Fruit fly (Drosophila melanogaster) whole organism, embryonic: Measurements from ENCODE around the gene CG9150.

ENCODE experiments used
- Bgb ChIP-seq: fragments of 200-800 bp; sonication (Bioruptor generic); IDR thresholded peaks from 2 replicates; pipeline ENCODE4 v1.3.6; 2022; ENCODE audit warnings: missing biosample characterization, missing genetic modification characterization; ENCODE audit not compliant: partially characterized antibody
- CG10543 ChIP-seq: fragments of 200-800 bp; sonication (Bioruptor generic); optimal IDR thresholded peaks from 3 replicates; lab custom pipeline; 2017; ENCODE audit warnings: missing biosample characterization, mild to moderate bottlenecking, missing genetic modification characterization, moderate library complexity
- CG14050 ChIP-seq: fragments of 200-800 bp; sonication (Bioruptor generic); IDR thresholded peaks from 3 replicates; pipeline ENCODE4 v1.3.6; 2022; ENCODE audit warnings: missing biosample characterization, missing genetic modification characterization
- CG14441 ChIP-seq: fragments of 200-800 bp; sonication (Bioruptor generic); IDR thresholded peaks from 2 replicates; pipeline ENCODE4 v1.3.6; 2022; ENCODE audit warnings: missing biosample characterization, missing genetic modification characterization
- CG14710 ChIP-seq: fragments of 200-800 bp; sonication (Bioruptor generic); optimal IDR thresholded peaks from 3 replicates; lab custom pipeline; 2019; ENCODE audit warnings: missing biosample characterization, mild to moderate bottlenecking, missing genetic modification characterization, moderate library complexity
- CG15073 ChIP-seq: fragments of 200-800 bp; sonication (Bioruptor generic); optimal IDR thresholded peaks from 2 replicates; lab custom pipeline; 2016; ENCODE audit warnings: missing biosample characterization, missing genetic modification characterization
- CG1792 ChIP-seq: fragments of 200-800 bp; sonication (Bioruptor generic); optimal IDR thresholded peaks from 2 replicates; lab custom pipeline; 2016; ENCODE audit warnings: missing biosample characterization, missing genetic modification characterization
- CG18599 ChIP-seq: fragments of 200-800 bp; sonication (Bioruptor generic); optimal IDR thresholded peaks from 3 replicates; lab custom pipeline; 2017; ENCODE audit warnings: missing biosample characterization, missing genetic modification characterization, mild to moderate bottlenecking, moderate library complexity, missing genetic modification reagents
- CG2202 ChIP-seq: fragments of 200-800 bp; sonication (Bioruptor generic); optimal IDR thresholded peaks from 2 replicates; lab custom pipeline; 2018; ENCODE audit warnings: missing biosample characterization, mild to moderate bottlenecking, missing genetic modification characterization
- CG3065 ChIP-seq: fragments of 200-800 bp; sonication (Bioruptor generic); optimal IDR thresholded peaks from 2 replicates; lab custom pipeline; 2016; ENCODE audit warnings: missing biosample characterization, missing genetic modification characterization
- CG31441 ChIP-seq: fragments of 200-800 bp; sonication (Bioruptor generic); IDR thresholded peaks from 2 replicates; pipeline ENCODE4 v1.3.6; 2022; ENCODE audit warnings: missing biosample characterization, missing genetic modification characterization
- CG32772 ChIP-seq: fragments of 200-800 bp; sonication (Bioruptor generic); IDR thresholded peaks from 2 replicates; pipeline ENCODE4 v1.3.6; 2022; ENCODE audit warnings: missing biosample characterization, missing genetic modification characterization
- CG43689 ChIP-seq: fragments of 200-800 bp; sonication (Bioruptor generic); IDR thresholded peaks from 2 replicates; pipeline ENCODE4 v1.3.6; 2022; ENCODE audit warnings: missing biosample characterization, missing genetic modification characterization
- CG7556 ChIP-seq: fragments of 200-800 bp; sonication (Bioruptor generic); optimal IDR thresholded peaks from 2 replicates; lab custom pipeline; 2017; ENCODE audit warnings: missing biosample characterization, mild to moderate bottlenecking, missing genetic modification characterization
- CG8478 ChIP-seq: fragments of >200 bp; optimal IDR thresholded peaks from 2 replicates; lab custom pipeline; 2018
- CG9609 ChIP-seq: fragments of 200-800 bp; sonication (Bioruptor generic); optimal IDR thresholded peaks from 3 replicates; lab custom pipeline; 2016; ENCODE audit warnings: missing biosample characterization, missing genetic modification characterization
- CkIIα-i1 ChIP-seq: fragments of 200-800 bp; sonication (Bioruptor generic); IDR thresholded peaks from 2 replicates; pipeline ENCODE4 v1.3.6; 2022; ENCODE audit warnings: missing biosample characterization, missing genetic modification characterization
- D ChIP-seq, 2 experiments: fragments of 200-800 bp in 1 of 2; fragments of >200 bp in 1 of 2; sonication (Bioruptor generic) in 1 of 2; optimal IDR thresholded peaks; 2 replicates in 1 of 2; 3 replicates in 1 of 2; lab custom pipeline; 2017; ENCODE audit warnings: mild to moderate bottlenecking in 1 of 2, missing biosample characterization in 1 of 2, missing genetic modification characterization in 1 of 2, missing genetic modification reagents in 1 of 2
- Eip74EF ChIP-seq, 2 experiments: fragments of 200-800 bp in 1 of 2; fragments of >200 bp in 1 of 2; sonication (Bioruptor generic) in 1 of 2; optimal IDR thresholded peaks; 2 replicates each; lab custom pipeline; 2017 to 2019; ENCODE audit warnings: missing biosample characterization in 2 of 2, missing genetic modification characterization in 2 of 2, mild to moderate bottlenecking in 1 of 2, moderate library complexity in 1 of 2
- Gug ChIP-seq: fragments of 200-800 bp; sonication (Bioruptor generic); IDR thresholded peaks from 4 replicates; pipeline ENCODE4 v1.3.6; 2022; ENCODE audit warnings: missing biosample characterization, missing genetic modification characterization
- HmgZ ChIP-seq: fragments of 200-800 bp; sonication (Bioruptor generic); optimal IDR thresholded peaks from 2 replicates; lab custom pipeline; 2018; ENCODE audit warnings: missing biosample characterization, mild to moderate bottlenecking, missing genetic modification characterization
- Hr39 ChIP-seq: fragments of >200 bp; optimal IDR thresholded peaks from 2 replicates; lab custom pipeline; 2017
- Pdp1 ChIP-seq, 2 experiments: fragments of 200-800 bp; sonication (Bioruptor generic); optimal IDR thresholded peaks; 3 replicates each; lab custom pipeline; 2016; ENCODE audit warnings: missing biosample characterization in 2 of 2, missing genetic modification characterization in 2 of 2, mild to moderate bottlenecking in 1 of 2, moderate library complexity in 1 of 2
- Scr ChIP-seq: fragments of 200-800 bp; sonication (Bioruptor generic); IDR thresholded peaks from 2 replicates; pipeline ENCODE4 v1.3.6; 2022; ENCODE audit warnings: missing biosample characterization, missing genetic modification characterization; ENCODE audit not compliant: partially characterized antibody
- Sox102F ChIP-seq: fragments of 200-800 bp; sonication (Bioruptor generic); optimal IDR thresholded peaks from 2 replicates; lab custom pipeline; 2018; ENCODE audit warnings: missing biosample characterization, mild to moderate bottlenecking, missing genetic modification characterization, moderate library complexity
- Ssrp ChIP-seq: fragments of 200-800 bp; sonication (Bioruptor generic); optimal IDR thresholded peaks from 2 replicates; lab custom pipeline; 2018; ENCODE audit warnings: missing biosample characterization, mild to moderate bottlenecking, missing genetic modification characterization, moderate library complexity
- dan ChIP-seq: fragments of 200-800 bp; sonication (Bioruptor generic); IDR thresholded peaks from 2 replicates; pipeline ENCODE4 v1.3.6; 2022; ENCODE audit warnings: missing biosample characterization, missing genetic modification characterization
- fru ChIP-seq: fragments of >200 bp; optimal IDR thresholded peaks from 2 replicates; lab custom pipeline; 2017
- her ChIP-seq: fragments of 200-800 bp; sonication (Bioruptor generic); optimal IDR thresholded peaks from 2 replicates; lab custom pipeline; 2016; ENCODE audit warnings: missing biosample characterization, missing genetic modification characterization
- hth ChIP-seq: fragments of >200 bp; optimal IDR thresholded peaks from 2 replicates; lab custom pipeline; 2017; ENCODE audit warnings: inconsistent platforms
- kah ChIP-seq: fragments of 200-800 bp; sonication (Bioruptor generic); optimal IDR thresholded peaks from 2 replicates; lab custom pipeline; 2018; ENCODE audit warnings: missing biosample characterization, mild to moderate bottlenecking, missing genetic modification characterization
- knrl ChIP-seq: fragments of 200-800 bp; sonication (Bioruptor generic); IDR thresholded peaks from 3 replicates; pipeline ENCODE4 v1.3.6; 2022; ENCODE audit warnings: missing biosample characterization, missing genetic modification characterization; ENCODE audit not compliant: partially characterized antibody
- lbe ChIP-seq: fragments of 200-800 bp; sonication (Bioruptor generic); optimal IDR thresholded peaks from 2 replicates; lab custom pipeline; 2016; ENCODE audit warnings: missing biosample characterization, mild to moderate bottlenecking, missing genetic modification characterization
- lov ChIP-seq, 2 experiments: fragments of 200-800 bp in 1 of 2; fragments of >200 bp in 1 of 2; sonication (Bioruptor generic) in 1 of 2; IDR thresholded peaks in 1 of 2; optimal IDR thresholded peaks in 1 of 2; 2 replicates in 1 of 2; 3 replicates in 1 of 2; pipeline versions ENCODE4 v1.3.6 to Lab custom; 2017 to 2022; ENCODE audit warnings: missing biosample characterization in 1 of 2, missing genetic modification characterization in 1 of 2
- mam ChIP-seq: fragments of 200-800 bp; sonication (Bioruptor generic); optimal IDR thresholded peaks from 3 replicates; lab custom pipeline; 2016; ENCODE audit warnings: missing biosample characterization, missing genetic modification characterization
- pan ChIP-seq, 4 experiments: fragments of >200 bp in 3 of 4; fragments of 200-800 bp in 1 of 4; sonication (Bioruptor generic) in 1 of 4; optimal IDR thresholded peaks in 3 of 4; IDR thresholded peaks in 1 of 4; 2 replicates each; pipeline versions ENCODE4 v1.3.6 to Lab custom; 2017 to 2022; ENCODE audit warnings: missing biosample characterization in 2 of 4, missing genetic modification characterization in 2 of 4, mixed read lengths in 1 of 4
- pb ChIP-seq: fragments of 200-800 bp; sonication (Bioruptor generic); optimal IDR thresholded peaks from 3 replicates; lab custom pipeline; 2016; ENCODE audit warnings: missing biosample characterization, missing genetic modification characterization
- pros ChIP-seq: fragments of 200-800 bp; sonication (Bioruptor generic); optimal IDR thresholded peaks from 3 replicates; lab custom pipeline; 2019; ENCODE audit warnings: missing biosample characterization, mild to moderate bottlenecking, missing genetic modification characterization, moderate library complexity
- ranshi ChIP-seq: fragments of 200-800 bp; sonication (Bioruptor generic); IDR thresholded peaks from 2 replicates; pipeline ENCODE4 v1.3.6; 2022; ENCODE audit warnings: missing biosample characterization, missing genetic modification characterization
- salm ChIP-seq: fragments of 200-800 bp; sonication (Bioruptor generic); optimal IDR thresholded peaks from 2 replicates; lab custom pipeline; 2018; ENCODE audit warnings: missing biosample characterization, mild to moderate bottlenecking, missing genetic modification characterization
- schlank ChIP-seq: fragments of 200-800 bp; sonication (Bioruptor generic); optimal IDR thresholded peaks from 2 replicates; lab custom pipeline; 2018; ENCODE audit warnings: missing biosample characterization, mild to moderate bottlenecking, missing genetic modification characterization
- seq ChIP-seq: fragments of 200-800 bp; sonication (Bioruptor generic); IDR thresholded peaks from 2 replicates; pipeline ENCODE4 v1.3.6; 2022; ENCODE audit warnings: missing biosample characterization, missing genetic modification characterization
- slp2 ChIP-seq: fragments of 200-800 bp; sonication (Bioruptor generic); optimal IDR thresholded peaks from 2 replicates; lab custom pipeline; 2016; ENCODE audit warnings: missing biosample characterization, missing genetic modification characterization
- ssp ChIP-seq: fragments of 200-800 bp; sonication (Bioruptor generic); IDR thresholded peaks from 2 replicates; pipeline ENCODE4 v1.3.6; 2022; ENCODE audit warnings: missing biosample characterization, missing genetic modification characterization
- tgo ChIP-seq: fragments of 200-800 bp; sonication (Bioruptor generic); IDR thresholded peaks from 3 replicates; pipeline ENCODE4 v1.3.6; 2022; ENCODE audit warnings: missing biosample characterization, missing genetic modification characterization
- trh ChIP-seq: fragments of 200-800 bp; sonication (Bioruptor generic); optimal IDR thresholded peaks from 2 replicates; lab custom pipeline; 2016; ENCODE audit warnings: missing biosample characterization, missing genetic modification characterization
- vfl ChIP-seq: fragments of 200-800 bp; sonication (Bioruptor generic); optimal IDR thresholded peaks from 2 replicates; lab custom pipeline; 2016; ENCODE audit warnings: missing biosample characterization, missing genetic modification characterization
- vvl ChIP-seq: fragments of 200-800 bp; sonication (Bioruptor generic); IDR thresholded peaks from 2 replicates; pipeline ENCODE4 v1.3.6; 2022; ENCODE audit warnings: missing biosample characterization, missing genetic modification characterization
- yki ChIP-seq: fragments of >200 bp; optimal IDR thresholded peaks from 3 replicates; lab custom pipeline; 2018
- zfh1 ChIP-seq: fragments of 200-800 bp; sonication (Bioruptor generic); IDR thresholded peaks from 3 replicates; pipeline ENCODE4 v1.3.6; 2022; ENCODE audit warnings: missing biosample characterization, missing genetic modification characterization

Gene CG9150

DNA sequence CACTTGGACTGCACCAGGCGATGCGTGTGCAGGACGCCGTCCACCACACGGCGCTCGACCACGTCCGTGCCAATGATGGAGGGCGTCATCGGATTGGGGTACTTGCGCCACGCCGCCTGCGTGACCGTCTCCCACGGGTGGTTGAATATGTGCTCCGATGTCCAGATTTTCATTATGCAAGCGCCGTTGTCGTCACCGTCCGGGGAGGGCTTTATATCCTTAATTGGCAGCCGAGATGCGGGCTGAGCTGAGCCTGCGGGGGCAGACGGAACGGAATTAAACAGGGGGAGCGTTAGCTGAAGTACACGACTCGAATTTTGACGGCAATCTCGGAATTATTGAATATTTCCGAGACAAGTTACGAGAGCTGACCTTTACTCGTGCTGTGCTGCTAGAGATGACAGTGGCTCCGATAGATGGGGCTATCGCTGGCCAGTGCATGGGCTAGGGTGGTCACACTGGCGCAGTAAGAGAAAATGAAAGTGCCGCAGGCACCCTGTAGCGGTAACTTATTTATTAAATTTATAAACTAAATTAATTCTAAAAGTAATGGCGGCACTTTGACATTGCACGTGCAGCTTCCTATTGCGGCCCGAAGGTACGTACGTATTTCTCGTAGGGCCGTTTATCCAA, 20.8 kb downstream of the CG9150 start, which contains the start of gene IPIP (continued):
- TF ChIP-seq D (optimal IDR thresholded peaks at IDR 0.05; lab: Kevin White, UChicago) (no peak), D (GFP tag; optimal IDR thresholded peaks at IDR 0.05; lab: Kevin White, UChicago) (no peak), vfl (GFP tag; lab: Kevin White, UChicago) (no peak), CG2202 (tag; lab: Kevin White, UChicago) (no peak), pb (GFP tag; lab: Kevin White, UChicago) (no peak), dan (no peak), Hr39 (lab: Kevin White, UChicago) (no peak), ssp (GFP tag; lab: Robert Waterston, UW) (no peak), CG7556 (GFP tag; lab: Kevin White, UChicago) (no peak), Eip74EF (GFP tag; optimal IDR thresholded peaks at IDR 0.05; lab: Kevin White, UChicago) (no peak), her (GFP tag; lab: Kevin White, UChicago) (peak; percentile 2), CG31441 (GFP tag; lab: Robert Waterston, UW) (no peak), seq (GFP tag; lab: Robert Waterston, UW) (no peak), Scr (peak; percentile 79), mam (GFP tag; lab: Kevin White, UChicago) (peak; percentile 52), yki (lab: Kevin White, UChicago) (no peak), Gug (peak; percentile 63; the same call in 1 of the 4 replicates), CG14710 (tag; lab: Kevin White, UChicago) (peak; percentile 99), trh (GFP tag; lab: Kevin White, UChicago) (no peak), fru (no peak), CG43689 (no peak), CG3065 (GFP tag; lab: Kevin White, UChicago) (no peak), Bgb (GFP tag; lab: Robert Waterston, UW) (peak; percentile 91), zfh1 (peak; percentile 54; the same call in 2 of the 3 replicates), slp2 (GFP tag; lab: Kevin White, UChicago) (no peak), kah (no peak), CG32772 (GFP tag; lab: Robert Waterston, UW) (peak; percentile 23; the same call in 1 of the 2 replicates), Sox102F (GFP tag; lab: Kevin White, UChicago) (no peak), CG8478 (no peak), CG18599 (GFP tag; lab: Kevin White, UChicago) (peak; percentile 15), CG1792 (GFP tag; lab: Kevin White, UChicago) (no peak), tgo (GFP tag; lab: Robert Waterston, UW) (peak; percentile 29; the same call in 1 of the 3 replicates), hth (lab: Kevin White, UChicago) (no peak), Ssrp (tag; lab: Kevin White, UChicago) (no peak), knrl (peak; percentile 83), CG14441 (GFP tag; lab: Robert Waterston, UW) (peak; percentile 26; the same call in 1 of the 2 replicates), pan (optimal IDR thresholded peaks at IDR 0.05; lab: Kevin White, UChicago) (no peak), pan (GFP tag; optimal IDR thresholded peaks at IDR 0.05 in 1 of 2, IDR thresholded peaks at IDR 0.05 in 1 of 2) (peak in 1 of 2 experiments; percentile 43), salm (no peak), CG9609 (GFP tag; lab: Kevin White, UChicago) (no peak), schlank (tag; lab: Kevin White, UChicago) (no peak), vvl (GFP tag; lab: Robert Waterston, UW) (peak; percentile 67), CG10543 (GFP tag; lab: Kevin White, UChicago) (peak; percentile 51), HmgZ (tag; lab: Kevin White, UChicago) (peak; percentile 59), ranshi (0 out of 2 replicates have a peak, but pooled peaks have one; percentile 27), Pdp1 (GFP tag; optimal IDR thresholded peaks at IDR 0.05; lab: Kevin White, UChicago) (peak in 1 of 2 experiments; percentile 98), lbe (GFP tag; lab: Kevin White, UChicago) (no peak), pros (GFP tag; lab: Kevin White, UChicago) (no peak), CG15073 (GFP tag; lab: Kevin White, UChicago) (no peak), lov (optimal IDR thresholded peaks at IDR 0.05; lab: Kevin White, UChicago) (no peak), lov (GFP tag; IDR thresholded peaks at IDR 0.05; lab: Robert Waterston, UW) (peak; percentile 60; the same call in 1 of the 3 replicates), CkIIα-i1 (GFP tag; lab: Robert Waterston, UW) (no peak), CG14050 (GFP tag; lab: Robert Waterston, UW) (peak; percentile 17; the same call in 1 of the 3 replicates)
